Worm (Caenorhabditis elegans): ENCODE measurements around the gene sru-44.

The sru-44 gene

DNA sequence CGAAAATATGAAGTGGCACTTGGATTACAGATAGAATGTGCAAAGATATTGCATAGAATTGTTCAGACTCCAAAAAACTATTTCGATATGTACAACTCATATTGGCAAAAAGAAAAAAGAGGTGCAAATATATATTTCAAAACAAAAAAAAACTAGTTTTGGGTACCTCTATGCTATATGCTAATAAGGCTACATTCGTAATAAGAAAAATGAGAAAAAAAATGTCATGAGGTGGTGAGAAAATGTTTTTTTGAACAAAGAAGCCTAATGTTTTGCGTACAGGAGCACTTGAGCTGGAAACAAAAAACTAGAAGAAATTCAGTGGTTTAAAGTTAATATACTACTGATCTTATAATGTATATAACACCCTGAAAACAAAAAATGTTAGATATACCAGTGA is 6.9 kb downstream of the sru-44 start, which contains the start of gene srh-142:
srh-142 (minus strand) TSS at position 101 of the 400 bp plus-strand sequence.
- TF ChIP-seq C06A6.2 (GFP tag; conservative IDR thresholded peaks at IDR 0.05) (no peak), nfyb-1 (GFP tag; IDR thresholded peaks at IDR 0.05) (no peak), C17E4.6 (GFP tag; IDR thresholded peaks at IDR 0.05) (no peak), rcor-1 (GFP tag; IDR thresholded peaks at IDR 0.05) (no peak), lin-40 (tag; optimal IDR thresholded peaks at IDR 0.05) (no peak), B0336.3 (GFP tag; IDR thresholded peaks at IDR 0.05) (no peak), nhr-27 (tag; optimal IDR thresholded peaks at IDR 0.05) (no peak), mel-28 (tag; optimal IDR thresholded peaks at IDR 0.05; ENCODE audit: borderline replicate concordance) (no peak), T07F8.4 (tag; optimal IDR thresholded peaks at IDR 0.05) (no peak), F39B2.1 (GFP tag; IDR thresholded peaks at IDR 0.05) (no peak), rpc-1 (optimal IDR thresholded peaks at IDR 0.05) (no peak), rpc-1 (tag; optimal IDR thresholded peaks at IDR 0.05) (no peak), aptf-2 (GFP tag; conservative IDR thresholded peaks at IDR 0.05) (no peak), tbx-9 (tag; optimal IDR thresholded peaks at IDR 0.05; ENCODE audit: borderline replicate concordance) (no peak), ceh-91 (GFP tag; IDR thresholded peaks at IDR 0.05) (no peak), nhr-90 (tag; optimal IDR thresholded peaks at IDR 0.05) (no peak), lir-1 (GFP tag; conservative IDR thresholded peaks at IDR 0.05) (no peak)

DNA sequence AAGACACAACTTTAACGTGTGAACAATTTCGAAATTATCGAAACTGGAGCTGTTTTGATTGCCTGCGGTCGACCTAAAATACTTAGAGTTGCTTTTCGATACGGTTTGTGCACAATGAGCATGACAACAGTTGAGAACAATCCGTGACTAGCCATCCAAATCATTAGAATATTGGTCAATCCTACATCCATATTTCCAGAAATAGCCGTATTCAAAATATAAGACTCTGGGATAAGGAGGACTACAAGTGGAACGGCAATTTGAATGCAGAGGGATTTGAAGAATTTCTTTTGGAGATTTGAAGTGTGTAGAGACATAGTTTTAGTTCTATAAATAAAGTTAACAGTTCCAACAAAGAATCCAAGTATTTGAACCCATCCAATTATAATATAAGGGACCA is 8.4 kb downstream of the sru-44 start:
- TF ChIP-seq snpc-4 (GFP tag; optimal IDR thresholded peaks at IDR 0.05) (no peak), snpc-4 (tag; optimal IDR thresholded peaks at IDR 0.05) (no peak), nfya-1 (tag; optimal IDR thresholded peaks at IDR 0.05; ENCODE audit: borderline replicate concordance, insufficient read depth) (no peak), Y79H2A.3 (GFP tag; conservative IDR thresholded peaks at IDR 0.05) (no peak), hlh-12 (tag; optimal IDR thresholded peaks at IDR 0.05) (no peak), nhr-80 (tag; optimal IDR thresholded peaks at IDR 0.05) (no peak), rec-8 (tag; optimal IDR thresholded peaks at IDR 0.05) (no peak), nfya-2 (GFP tag; IDR thresholded peaks at IDR 0.05) (no peak), xnd-1 (tag; optimal IDR thresholded peaks at IDR 0.05) (no peak), dox-1 (GFP tag; IDR thresholded peaks at IDR 0.05) (no peak), ceh-100 (GFP tag; IDR thresholded peaks at IDR 0.05) (no peak), F55B11.4 (tag; optimal IDR thresholded peaks at IDR 0.05; ENCODE audit: borderline replicate concordance, insufficient read depth) (no peak), lin-40 (tag; optimal IDR thresholded peaks at IDR 0.05) (no peak), mel-28 (tag; optimal IDR thresholded peaks at IDR 0.05; ENCODE audit: borderline replicate concordance) (no peak), fkh-3 (tag; optimal IDR thresholded peaks at IDR 0.05) (no peak), sea-2 (GFP tag; IDR thresholded peaks at IDR 0.05) (no peak)

DNA sequence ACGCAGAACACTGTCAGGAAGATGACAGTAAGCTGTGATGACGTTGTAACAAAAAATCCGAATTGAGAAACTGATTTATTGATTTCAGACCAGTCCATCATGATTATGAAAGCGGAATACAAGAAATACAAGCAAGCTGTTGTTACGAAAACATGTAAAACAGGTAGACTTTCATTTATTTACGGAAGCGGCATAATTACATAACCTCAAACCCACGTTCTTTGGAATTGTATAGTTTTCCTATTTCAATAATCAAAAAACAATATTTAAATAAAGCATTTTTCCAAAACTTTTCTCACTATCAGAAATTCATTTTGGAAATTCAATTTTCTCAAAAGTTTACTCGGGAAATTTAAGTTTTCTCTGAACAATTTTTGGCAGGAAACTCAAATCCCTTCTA is 9.0 kb downstream of the sru-44 start, which contains the start of gene str-15:
str-15 (minus strand) TSS at position 101 of the 400 bp plus-strand sequence.
- TF ChIP-seq rec-8 (tag; optimal IDR thresholded peaks at IDR 0.05) (no peak), ets-4 (GFP tag; optimal IDR thresholded peaks at IDR 0.05) (no peak), zfh-2 (GFP tag; conservative IDR thresholded peaks at IDR 0.05) (no peak), ceh-40 (GFP tag; IDR thresholded peaks at IDR 0.05) (no peak), lir-1 (GFP tag; conservative IDR thresholded peaks at IDR 0.05) (no peak)

DNA sequence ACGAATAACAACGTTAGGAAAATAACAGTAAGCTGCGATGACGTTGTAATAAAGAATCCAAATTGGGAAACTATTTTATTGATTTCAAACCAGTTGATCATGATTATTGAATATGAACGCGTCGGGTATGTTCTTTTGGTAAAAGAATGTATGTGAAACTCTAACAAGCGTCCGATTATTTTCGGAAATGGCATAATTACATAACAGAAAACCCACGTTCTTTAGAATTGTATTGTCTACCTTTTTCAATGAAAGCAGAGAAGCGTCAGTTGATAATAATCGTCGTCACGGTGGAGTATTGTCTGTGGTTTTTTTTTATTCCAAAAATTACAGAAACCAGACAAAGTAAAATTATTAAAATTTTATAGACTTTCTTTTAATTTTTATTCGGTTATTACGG is 12.7 kb downstream of the sru-44 start, which contains the start of gene str-14:
str-14 (minus strand) TSS at position 101 of the 400 bp plus-strand sequence.
- TF ChIP-seq let-526 (GFP tag; IDR thresholded peaks at IDR 0.05) (no peak), mes-4 (tag; optimal IDR thresholded peaks at IDR 0.05) (no peak), hmg-20 (GFP tag; IDR thresholded peaks at IDR 0.05) (no peak), F10E7.11 (tag; optimal IDR thresholded peaks at IDR 0.05) (no peak), mel-28 (tag; optimal IDR thresholded peaks at IDR 0.05; ENCODE audit: borderline replicate concordance) (no peak), mxl-1 (tag; optimal IDR thresholded peaks at IDR 0.05) (no peak), nhr-120 (GFP tag; IDR thresholded peaks at IDR 0.05) (no peak), repo-1 (tag; optimal IDR thresholded peaks at IDR 0.05) (no peak), dox-1 (GFP tag; IDR thresholded peaks at IDR 0.05) (no peak), F23B12.7 (tag; optimal IDR thresholded peaks at IDR 0.05; ENCODE audit: insufficient read depth) (no peak), ceh-40 (GFP tag; IDR thresholded peaks at IDR 0.05) (no peak), nhr-27 (tag; optimal IDR thresholded peaks at IDR 0.05) (no peak), B0261.1 (tag; optimal IDR thresholded peaks at IDR 0.05) (no peak), rcor-1 (GFP tag; IDR thresholded peaks at IDR 0.05) (no peak), die-1 (tag; optimal IDR thresholded peaks at IDR 0.05) (no peak), rec-8 (tag; optimal IDR thresholded peaks at IDR 0.05) (no peak), zfh-2 (GFP tag; conservative IDR thresholded peaks at IDR 0.05) (no peak), snpc-1.1 (tag; optimal IDR thresholded peaks at IDR 0.05; ENCODE audit: insufficient read depth) (no peak)

Measured in whole organism, young adult.